Fruit fly (Drosophila melanogaster) whole organism, pupa: ENCODE results near the gene mRpL47.

Experiments used
- CG10348 ChIP-seq: fragments of 200-800 bp; sonication (Bioruptor generic); IDR thresholded peaks from 2 replicates; pipeline ENCODE4 v1.3.6; 2022; ENCODE audit warnings: missing biosample characterization, missing genetic modification characterization
- CG12605 ChIP-seq: fragments of 200-800 bp; sonication (Bioruptor generic); IDR thresholded peaks from 2 replicates; pipeline ENCODE4 v1.3.6; 2022; ENCODE audit warnings: missing biosample characterization, missing genetic modification characterization
- CG13204 ChIP-seq: fragments of 200-800 bp; sonication (Bioruptor generic); optimal IDR thresholded peaks from 2 replicates; lab custom pipeline; 2018; ENCODE audit warnings: missing biosample characterization, mild to moderate bottlenecking, missing genetic modification characterization, moderate library complexity
- CG14655 ChIP-seq: fragments of 200-800 bp; sonication (Bioruptor generic); optimal IDR thresholded peaks from 3 replicates; lab custom pipeline; 2017; ENCODE audit warnings: mild to moderate bottlenecking, missing biosample characterization, missing genetic modification reagents, missing genetic modification characterization
- CG15710 ChIP-seq: fragments of 200-800 bp; sonication (Bioruptor generic); optimal IDR thresholded peaks from 2 replicates; lab custom pipeline; 2018; ENCODE audit warnings: missing biosample characterization, mild to moderate bottlenecking, missing genetic modification characterization, moderate library complexity
- CG17806 ChIP-seq: fragments of 200-800 bp; sonication (Bioruptor generic); optimal IDR thresholded peaks from 2 replicates; lab custom pipeline; 2018; ENCODE audit warnings: missing biosample characterization, mild to moderate bottlenecking, missing genetic modification characterization, moderate library complexity
- CG32121 ChIP-seq: fragments of 200-800 bp; sonication (Bioruptor generic); IDR thresholded peaks from 2 replicates; pipeline ENCODE4 v1.3.6; 2022; ENCODE audit warnings: missing biosample characterization, missing genetic modification characterization
- CG34367 ChIP-seq: fragments of 200-800 bp; sonication (Bioruptor generic); optimal IDR thresholded peaks from 2 replicates; lab custom pipeline; 2018; ENCODE audit warnings: missing biosample characterization, mild to moderate bottlenecking, missing genetic modification characterization
- CG4496 ChIP-seq: fragments of 200-800 bp; sonication (Bioruptor generic); IDR thresholded peaks from 3 replicates; pipeline ENCODE4 v1.3.6; 2022; ENCODE audit warnings: missing biosample characterization, missing genetic modification characterization
- CG8159 ChIP-seq: fragments of 200-800 bp; sonication (Bioruptor generic); optimal IDR thresholded peaks from 3 replicates; lab custom pipeline; 2018; ENCODE audit warnings: missing biosample characterization, mild to moderate bottlenecking, missing genetic modification characterization, moderate library complexity
- CG8301 ChIP-seq: fragments of 200-800 bp; sonication (Bioruptor generic); optimal IDR thresholded peaks from 2 replicates; lab custom pipeline; 2018; ENCODE audit warnings: missing biosample characterization, mild to moderate bottlenecking, missing genetic modification characterization
- CG9948 ChIP-seq: fragments of 200-800 bp; sonication (Bioruptor generic); optimal IDR thresholded peaks from 2 replicates; lab custom pipeline; 2018; ENCODE audit warnings: missing biosample characterization, mild to moderate bottlenecking, missing genetic modification characterization, moderate library complexity
- D1 ChIP-seq: fragments of 200-800 bp; sonication (Bioruptor generic); optimal IDR thresholded peaks from 2 replicates; lab custom pipeline; 2018; ENCODE audit warnings: missing biosample characterization, mild to moderate bottlenecking, missing genetic modification characterization, moderate library complexity
- EcR ChIP-seq: fragments of 200-800 bp; sonication (Bioruptor generic); optimal IDR thresholded peaks from 3 replicates; lab custom pipeline; 2019; ENCODE audit warnings: missing biosample characterization, missing genetic modification characterization, mild to moderate bottlenecking, moderate library complexity, missing genetic modification reagents
- Ets98B ChIP-seq: fragments of 200-800 bp; sonication (Bioruptor generic); IDR thresholded peaks from 2 replicates; pipeline ENCODE4 v1.3.6; 2022; ENCODE audit warnings: missing biosample characterization, missing genetic modification characterization
- Pif1A ChIP-seq: fragments of 200-800 bp; sonication (Bioruptor generic); optimal IDR thresholded peaks from 3 replicates; lab custom pipeline; 2016; ENCODE audit warnings: missing biosample characterization, missing genetic modification characterization
- Pif1B ChIP-seq: fragments of 200-800 bp; sonication (Bioruptor generic); optimal IDR thresholded peaks from 3 replicates; lab custom pipeline; 2016; ENCODE audit warnings: missing biosample characterization, missing genetic modification characterization
- Snoo ChIP-seq: fragments of 200-800 bp; sonication (Bioruptor generic); optimal IDR thresholded peaks from 3 replicates; lab custom pipeline; 2017; ENCODE audit warnings: missing biosample characterization, mild to moderate bottlenecking, missing genetic modification characterization, inconsistent platforms
- fd96Ca ChIP-seq: fragments of 200-800 bp; sonication (Bioruptor generic); IDR thresholded peaks from 3 replicates; pipeline ENCODE4 v1.3.6; 2022; ENCODE audit warnings: missing biosample characterization, missing genetic modification characterization
- gl ChIP-seq: fragments of 200-800 bp; sonication (Bioruptor generic); optimal IDR thresholded peaks from 2 replicates; lab custom pipeline; 2018; ENCODE audit warnings: missing biosample characterization, mild to moderate bottlenecking, missing genetic modification characterization
- rn ChIP-seq: fragments of 200-800 bp; sonication (Bioruptor generic); IDR thresholded peaks from 2 replicates; pipeline ENCODE4 v1.3.6; 2022; ENCODE audit warnings: missing biosample characterization, missing genetic modification characterization

The mRpL47 gene

DNA sequence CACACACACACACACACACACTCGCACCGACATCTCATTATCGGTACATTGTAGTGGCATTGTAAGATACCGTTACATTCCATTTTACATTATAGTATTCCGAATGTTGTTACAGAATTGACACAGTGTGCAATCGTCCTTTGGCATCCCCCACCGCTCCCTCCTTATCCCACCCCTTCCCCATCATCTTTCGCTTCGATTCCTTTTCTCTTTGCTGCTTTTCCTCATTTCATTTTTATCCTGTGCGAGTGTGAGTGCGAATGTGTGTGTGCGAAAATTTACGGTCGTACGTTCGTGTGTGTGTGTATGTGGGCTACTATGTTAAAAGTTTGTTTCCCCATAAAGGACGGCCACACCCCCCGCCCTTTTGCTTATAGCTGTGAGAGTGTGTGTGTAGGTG, 23.6 kb downstream of the mRpL47 start:
- TF ChIP-seq CG10348 (GFP tag; lab: Robert Waterston, UW): no peak
- no peak for TF ChIP-seq Snoo (tag; lab: Kevin White, UChicago)
- no peak for TF ChIP-seq CG32121 (GFP tag; lab: Robert Waterston, UW)
- TF ChIP-seq CG8159 (tag; lab: Kevin White, UChicago): no peak
- TF ChIP-seq CG14655: no peak
- no peak for TF ChIP-seq CG13204 (GFP tag; lab: Kevin White, UChicago)
- no peak for TF ChIP-seq CG34367 (tag; lab: Kevin White, UChicago)
- no peak for TF ChIP-seq CG17806
- TF ChIP-seq EcR (GFP tag; lab: Kevin White, UChicago): no peak
- TF ChIP-seq CG8301 (tag; lab: Kevin White, UChicago): no peak
- no peak for TF ChIP-seq Ets98B (GFP tag; lab: Robert Waterston, UW)
- TF ChIP-seq gl: no peak
- TF ChIP-seq CG12605 (GFP tag; lab: Robert Waterston, UW): no peak
- no peak for TF ChIP-seq Pif1A (GFP tag; lab: Kevin White, UChicago)
- TF ChIP-seq fd96Ca (GFP tag; lab: Robert Waterston, UW): no peak
- no peak for TF ChIP-seq CG15710 (tag; lab: Kevin White, UChicago)
- TF ChIP-seq rn: no peak
- no peak for TF ChIP-seq CG4496 (GFP tag; lab: Robert Waterston, UW)
- no peak for TF ChIP-seq CG9948 (tag; lab: Kevin White, UChicago)
- TF ChIP-seq Pif1B (GFP tag; lab: Kevin White, UChicago): no peak

DNA sequence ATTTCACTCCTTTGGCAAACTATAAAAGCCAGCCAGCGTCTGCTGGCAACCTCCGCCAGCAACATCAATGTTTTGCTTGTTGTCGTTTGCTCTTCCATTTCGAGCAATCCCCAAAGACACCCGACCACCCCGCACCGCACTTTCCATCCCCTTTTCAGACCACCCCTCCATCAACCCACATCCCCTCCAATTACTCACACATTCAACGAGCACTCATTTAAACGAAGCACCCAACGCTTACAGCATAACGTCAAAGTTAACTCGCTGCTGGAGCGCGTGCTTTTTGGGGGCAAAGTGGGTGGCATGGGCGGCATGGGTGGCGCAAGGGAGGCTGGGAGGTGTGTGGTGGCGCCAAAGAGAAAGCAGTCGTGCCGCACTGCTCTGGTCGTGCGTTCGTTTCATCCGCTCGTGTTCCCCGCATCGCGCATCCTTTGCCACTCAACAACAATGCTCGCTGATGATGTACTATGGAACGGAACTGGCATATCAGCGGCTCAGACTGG, 24.6 kb downstream of the mRpL47 start:
- TF ChIP-seq CG10348 (GFP tag; lab: Robert Waterston, UW): no peak
- TF ChIP-seq CG12605 (GFP tag; lab: Robert Waterston, UW): no peak
- no peak for TF ChIP-seq gl
- no peak for TF ChIP-seq Ets98B (GFP tag; lab: Robert Waterston, UW)
- TF ChIP-seq D1 (tag; lab: Kevin White, UChicago): no peak
- TF ChIP-seq CG13204 (GFP tag; lab: Kevin White, UChicago): peak; percentile 58
- no peak for TF ChIP-seq CG9948 (tag; lab: Kevin White, UChicago)
- no peak for TF ChIP-seq rn
- TF ChIP-seq EcR (GFP tag; lab: Kevin White, UChicago): no peak

DNA sequence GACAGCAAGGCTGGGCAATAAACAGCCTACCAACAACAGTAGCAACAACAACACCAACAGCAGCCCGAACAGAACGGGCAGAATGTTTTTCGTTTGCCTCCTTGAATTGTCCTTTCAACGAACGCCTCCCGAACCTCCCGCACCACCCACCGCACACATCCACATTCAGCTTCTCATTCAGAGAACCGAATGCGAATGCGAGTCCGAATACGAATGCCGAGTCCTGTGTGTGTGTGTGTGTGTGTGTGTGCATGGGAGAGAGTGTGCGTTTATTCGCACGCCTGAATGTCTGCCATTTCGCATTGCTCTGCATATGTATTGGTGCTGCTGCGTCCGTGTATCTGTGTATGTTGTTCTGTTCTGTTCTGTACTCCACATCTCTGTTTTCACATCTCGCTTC, 27.2 kb downstream of the mRpL47 start:
- TF ChIP-seq CG13204 (GFP tag; lab: Kevin White, UChicago) (no peak), CG17806 (no peak), Pif1B (GFP tag; lab: Kevin White, UChicago) (no peak), CG8159 (tag; lab: Kevin White, UChicago) (no peak), rn (no peak), Ets98B (GFP tag; lab: Robert Waterston, UW) (no peak), D1 (tag; lab: Kevin White, UChicago) (no peak), CG8301 (tag; lab: Kevin White, UChicago) (no peak), Pif1A (GFP tag; lab: Kevin White, UChicago) (no peak), Snoo (tag; lab: Kevin White, UChicago) (no peak)
- TF ChIP-seq, all 21 proteins: peak for 0

DNA sequence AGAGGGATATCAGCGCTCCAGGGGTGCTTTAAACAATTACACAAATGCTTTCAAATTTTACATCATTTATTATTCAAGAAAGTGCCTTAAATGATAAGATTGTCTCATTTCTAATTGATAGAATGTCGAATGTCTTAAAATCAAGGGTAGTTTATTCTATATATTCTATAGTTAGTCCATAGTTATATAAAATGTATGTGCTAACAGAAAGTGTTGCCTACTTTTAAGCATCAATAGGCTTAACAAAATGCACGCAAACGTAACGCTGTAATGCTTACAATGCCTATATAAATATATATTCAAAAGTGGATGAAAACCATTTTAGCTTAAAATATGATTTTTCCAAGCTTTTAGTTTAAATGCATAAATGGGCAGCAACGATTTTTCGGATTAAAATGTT, 27.7 kb downstream of the mRpL47 start:
- TF ChIP-seq CG9948 (tag; lab: Kevin White, UChicago): no peak
- TF ChIP-seq CG8159 (tag; lab: Kevin White, UChicago): peak; percentile 8

- TF ChIP-seq Pif1B (GFP tag; lab: Kevin White, UChicago) (no peak), CG12605 (GFP tag; lab: Robert Waterston, UW) (no peak), CG17806 (no peak), gl (no peak), fd96Ca (GFP tag; lab: Robert Waterston, UW) (no peak), D1 (tag; lab: Kevin White, UChicago) (no peak), CG34367 (tag; lab: Kevin White, UChicago) (no peak), CG8159 (tag; lab: Kevin White, UChicago) (no peak), CG10348 (GFP tag; lab: Robert Waterston, UW) (no peak), CG13204 (GFP tag; lab: Kevin White, UChicago) (no peak), CG9948 (tag; lab: Kevin White, UChicago) (no peak), CG32121 (GFP tag; lab: Robert Waterston, UW) (no peak), CG14655 (no peak), CG15710 (tag; lab: Kevin White, UChicago) (no peak), rn (no peak), Snoo (tag; lab: Kevin White, UChicago) (no peak), Ets98B (GFP tag; lab: Robert Waterston, UW) (no peak), CG8301 (tag; lab: Kevin White, UChicago) (no peak), Pif1A (GFP tag; lab: Kevin White, UChicago) (no peak), EcR (GFP tag; lab: Kevin White, UChicago) (no peak)
Measured at dm6 chr3R:9487561-9487960, 28.1 kb downstream of the mRpL47 start.

DNA sequence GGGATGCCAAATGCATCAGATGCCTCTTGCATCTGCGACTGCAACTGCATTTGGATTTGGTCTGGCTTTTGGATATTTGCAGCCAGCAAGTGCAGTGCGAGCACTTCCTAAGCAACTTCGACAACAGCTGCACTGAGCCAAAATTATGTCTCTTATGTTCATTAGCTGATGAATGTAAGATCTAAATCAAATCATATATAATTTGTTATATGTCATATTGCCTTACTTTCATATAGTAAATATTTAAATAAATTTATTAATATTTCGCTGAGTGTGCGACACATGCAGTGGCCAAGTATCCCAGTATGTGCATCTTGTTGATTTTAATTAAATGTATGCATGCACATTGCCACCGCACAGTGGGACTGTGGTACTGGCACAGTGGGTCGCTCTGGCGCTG, 35.3 kb downstream of the mRpL47 start:
- TF ChIP-seq CG9948 (tag; lab: Kevin White, UChicago) (no peak), CG34367 (tag; lab: Kevin White, UChicago) (no peak), CG15710 (tag; lab: Kevin White, UChicago) (no peak), CG10348 (GFP tag; lab: Robert Waterston, UW) (no peak), rn (peak; percentile 32; the same call in 1 of the 2 replicates), CG8301 (tag; lab: Kevin White, UChicago) (peak; percentile 54), CG13204 (GFP tag; lab: Kevin White, UChicago) (no peak), Pif1B (GFP tag; lab: Kevin White, UChicago) (peak; percentile 23), Snoo (tag; lab: Kevin White, UChicago) (no peak), CG14655 (peak; percentile 71), D1 (tag; lab: Kevin White, UChicago) (no peak), CG8159 (tag; lab: Kevin White, UChicago) (no peak), CG12605 (GFP tag; lab: Robert Waterston, UW) (peak; percentile 31; the same call in 1 of the 2 replicates), EcR (GFP tag; lab: Kevin White, UChicago) (no peak), CG4496 (GFP tag; lab: Robert Waterston, UW) (peak; percentile 78), Pif1A (GFP tag; lab: Kevin White, UChicago) (no peak), CG17806 (no peak), gl (no peak), CG32121 (GFP tag; lab: Robert Waterston, UW) (peak; percentile 68; the same call in 1 of the 2 replicates), fd96Ca (GFP tag; lab: Robert Waterston, UW) (peak; percentile 74), Ets98B (GFP tag; lab: Robert Waterston, UW) (peak; percentile 78)
